Fruit fly (Drosophila melanogaster) whole organism, embryonic: ENCODE measurements around the gene CG43059.
A peak's percentile ranks its signal among the peaks of the same experiment; 100 is the strongest.

Experiments used
- Antp ChIP-seq: fragments of 200-800 bp; sonication (Bioruptor generic); optimal IDR thresholded peaks from 3 replicates; lab custom pipeline; 2016; ENCODE audit warnings: missing biosample characterization, missing genetic modification characterization
- Awh ChIP-seq: fragments of 200-800 bp; sonication (Bioruptor generic); IDR thresholded peaks from 2 replicates; pipeline ENCODE4, ENCODE4 v1.3.6; 2022; ENCODE audit warnings: missing biosample characterization, missing genetic modification characterization
- BtbVII ChIP-seq: fragments of 200-800 bp; sonication (Bioruptor generic); optimal IDR thresholded peaks from 3 replicates; lab custom pipeline; 2017; ENCODE audit warnings: missing biosample characterization, mild to moderate bottlenecking, missing genetic modification characterization
- CG10267 ChIP-seq: fragments of 200-800 bp; sonication (Bioruptor generic); optimal IDR thresholded peaks from 2 replicates; lab custom pipeline; 2018; ENCODE audit warnings: missing biosample characterization, mild to moderate bottlenecking, missing genetic modification characterization, moderate library complexity
- CG1233 ChIP-seq: fragments of 200-800 bp; sonication (Bioruptor generic); optimal IDR thresholded peaks from 4 replicates; lab custom pipeline; 2018; ENCODE audit warnings: missing biosample characterization, mild to moderate bottlenecking, missing genetic modification characterization
- CG12391 ChIP-seq: fragments of 200-800 bp; sonication (Bioruptor generic); optimal IDR thresholded peaks from 3 replicates; lab custom pipeline; 2018; ENCODE audit warnings: missing biosample characterization, mild to moderate bottlenecking, missing genetic modification characterization, moderate library complexity
- CG13287 ChIP-seq: fragments of 200-800 bp; sonication (Bioruptor generic); IDR thresholded peaks from 2 replicates; pipeline ENCODE4 v1.3.6; 2022; ENCODE audit warnings: missing biosample characterization, missing genetic modification characterization; ENCODE audit not compliant: partially characterized antibody
- CG15479 ChIP-seq: fragments of 200-800 bp; sonication (Bioruptor generic); optimal IDR thresholded peaks from 3 replicates; lab custom pipeline; 2019; ENCODE audit warnings: missing biosample characterization, mild to moderate bottlenecking, missing genetic modification characterization, moderate library complexity
- CG16815 ChIP-seq: fragments of 200-800 bp; sonication (Bioruptor generic); optimal IDR thresholded peaks from 3 replicates; lab custom pipeline; 2017; ENCODE audit warnings: missing biosample characterization, mild to moderate bottlenecking, missing genetic modification characterization
- CG17612 ChIP-seq: fragments of 200-800 bp; sonication (Bioruptor generic); IDR thresholded peaks from 2 replicates; pipeline ENCODE4 v1.3.6; 2022; ENCODE audit warnings: missing biosample characterization, missing genetic modification characterization
- CG18599 ChIP-seq: fragments of 200-800 bp; sonication (Bioruptor generic); optimal IDR thresholded peaks from 3 replicates; lab custom pipeline; 2017; ENCODE audit warnings: missing biosample characterization, missing genetic modification characterization, mild to moderate bottlenecking, moderate library complexity, missing genetic modification reagents
- CG2129 ChIP-seq: fragments of 200-800 bp; sonication (Bioruptor generic); IDR thresholded peaks from 2 replicates; pipeline ENCODE4 v1.3.6; 2022; ENCODE audit warnings: missing biosample characterization, missing genetic modification characterization; ENCODE audit not compliant: partially characterized antibody
- CG34376 ChIP-seq: fragments of 200-800 bp; sonication (Bioruptor generic); optimal IDR thresholded peaks from 2 replicates; lab custom pipeline; 2018; ENCODE audit warnings: missing biosample characterization, mild to moderate bottlenecking, missing genetic modification characterization
- CG3847 ChIP-seq: fragments of 200-800 bp; sonication (Bioruptor generic); IDR thresholded peaks from 2 replicates; pipeline ENCODE4 v1.3.6; 2022; ENCODE audit warnings: missing biosample characterization, missing genetic modification characterization
- CG6791 ChIP-seq: fragments of 200-800 bp; sonication (Bioruptor generic); IDR thresholded peaks from 3 replicates; pipeline ENCODE4 v1.3.6; 2022; ENCODE audit warnings: missing biosample characterization, missing genetic modification characterization; ENCODE audit not compliant: partially characterized antibody
- CG7745 ChIP-seq: fragments of 200-800 bp; sonication (Bioruptor generic); optimal IDR thresholded peaks from 2 replicates; lab custom pipeline; 2018; ENCODE audit warnings: missing biosample characterization, mild to moderate bottlenecking, missing genetic modification characterization, moderate library complexity
- CG8944 ChIP-seq: fragments of 200-800 bp; sonication (Bioruptor generic); optimal IDR thresholded peaks from 3 replicates; lab custom pipeline; 2016; ENCODE audit warnings: missing biosample characterization, missing genetic modification characterization
- CG9609 ChIP-seq: fragments of 200-800 bp; sonication (Bioruptor generic); optimal IDR thresholded peaks from 3 replicates; lab custom pipeline; 2016; ENCODE audit warnings: missing biosample characterization, missing genetic modification characterization
- CG9876 ChIP-seq: fragments of 200-800 bp; sonication (Bioruptor generic); optimal IDR thresholded peaks from 2 replicates; lab custom pipeline; 2016; ENCODE audit warnings: missing biosample characterization, missing genetic modification characterization
- Dip2 ChIP-seq: fragments of 200-800 bp; sonication (Bioruptor generic); IDR thresholded peaks from 2 replicates; pipeline ENCODE4 v1.3.6; 2022; ENCODE audit warnings: missing biosample characterization, missing genetic modification characterization
- Elba2 ChIP-seq: fragments of 200-800 bp; sonication (Bioruptor generic); optimal IDR thresholded peaks from 3 replicates; lab custom pipeline; 2016; ENCODE audit warnings: missing biosample characterization, missing genetic modification characterization
- H2.0 ChIP-seq: fragments of 200-800 bp; sonication (Bioruptor generic); IDR thresholded peaks from 2 replicates; pipeline ENCODE4 v1.3.6; 2022; ENCODE audit warnings: missing biosample characterization, missing genetic modification characterization
- Hmr ChIP-seq: fragments of 200-800 bp; sonication (Bioruptor generic); optimal IDR thresholded peaks from 3 replicates; lab custom pipeline; 2017; ENCODE audit warnings: mild to moderate bottlenecking, missing biosample characterization, missing genetic modification reagents, missing genetic modification characterization
- Hr3 ChIP-seq: fragments of 200-800 bp; sonication (Bioruptor generic); optimal IDR thresholded peaks from 3 replicates; lab custom pipeline; 2016; ENCODE audit warnings: missing biosample characterization, missing genetic modification characterization
- Kr ChIP-seq: fragments of 200-800 bp; sonication (Bioruptor generic); optimal IDR thresholded peaks from 2 replicates; lab custom pipeline; 2017; ENCODE audit warnings: missing biosample characterization, mild to moderate bottlenecking, missing genetic modification characterization
- Lhr ChIP-seq: fragments of 200-800 bp; sonication (Bioruptor generic); optimal IDR thresholded peaks from 3 replicates; lab custom pipeline; 2017; ENCODE audit warnings: mild to moderate bottlenecking, missing biosample characterization, missing genetic modification reagents, missing genetic modification characterization
- Myb ChIP-seq: fragments of 200-800 bp; sonication (Bioruptor generic); optimal IDR thresholded peaks from 2 replicates; lab custom pipeline; 2016; ENCODE audit warnings: missing biosample characterization, missing genetic modification characterization
- Ssrp ChIP-seq: fragments of 200-800 bp; sonication (Bioruptor generic); optimal IDR thresholded peaks from 2 replicates; lab custom pipeline; 2018; ENCODE audit warnings: missing biosample characterization, mild to moderate bottlenecking, missing genetic modification characterization, moderate library complexity
- TFAM ChIP-seq: fragments of 200-800 bp; sonication (Bioruptor generic); optimal IDR thresholded peaks from 2 replicates; lab custom pipeline; 2017; ENCODE audit warnings: missing biosample characterization, missing genetic modification characterization, inconsistent platforms
- ato ChIP-seq: fragments of 200-800 bp; sonication (Bioruptor generic); IDR thresholded peaks from 2 replicates; pipeline ENCODE4 v1.3.6; 2022; ENCODE audit warnings: missing biosample characterization, missing genetic modification characterization; ENCODE audit not compliant: partially characterized antibody
- cato ChIP-seq: fragments of 200-800 bp; sonication (Bioruptor generic); optimal IDR thresholded peaks from 2 replicates; lab custom pipeline; 2016; ENCODE audit warnings: missing biosample characterization, missing genetic modification characterization, borderline replicate concordance
- ci ChIP-seq: fragments of 200-800 bp; sonication (Bioruptor generic); IDR thresholded peaks from 3 replicates; pipeline ENCODE4 v1.3.6; 2022; ENCODE audit warnings: missing biosample characterization, missing genetic modification characterization
- cwo ChIP-seq: fragments of 200-800 bp; sonication (Bioruptor generic); optimal IDR thresholded peaks from 3 replicates; lab custom pipeline; 2017; ENCODE audit warnings: missing biosample characterization, missing genetic modification characterization, mild to moderate bottlenecking, moderate library complexity, missing genetic modification reagents
- ems ChIP-seq: fragments of 200-800 bp; sonication (Bioruptor generic); optimal IDR thresholded peaks from 3 replicates; lab custom pipeline; 2016; ENCODE audit warnings: missing biosample characterization, missing genetic modification characterization
- eve ChIP-seq, 2 experiments: fragments of >200 bp; optimal IDR thresholded peaks; 2 replicates each; lab custom pipeline; 2017; ENCODE audit warnings: missing biosample characterization in 2 of 2, missing genetic modification characterization in 2 of 2
- grn ChIP-seq: fragments of 200-800 bp; sonication (Bioruptor generic); optimal IDR thresholded peaks from 3 replicates; lab custom pipeline; 2017; ENCODE audit warnings: missing biosample characterization, missing genetic modification characterization
- ham ChIP-seq: fragments of 200-800 bp; sonication (Bioruptor generic); IDR thresholded peaks from 2 replicates; pipeline ENCODE4 v1.3.6; 2022; ENCODE audit warnings: missing biosample characterization, missing genetic modification characterization
- hbn ChIP-seq: fragments of 200-800 bp; sonication (Bioruptor generic); IDR thresholded peaks from 2 replicates; pipeline ENCODE4 v1.3.6; 2022; ENCODE audit warnings: missing biosample characterization, missing genetic modification characterization; ENCODE audit not compliant: partially characterized antibody
- nerfin-2 ChIP-seq: fragments of 200-800 bp; sonication (Bioruptor generic); IDR thresholded peaks from 2 replicates; pipeline ENCODE4 v1.3.6; 2022; ENCODE audit warnings: missing biosample characterization, missing genetic modification characterization; ENCODE audit not compliant: partially characterized antibody
- otp ChIP-seq: fragments of 200-800 bp; sonication (Bioruptor generic); IDR thresholded peaks from 3 replicates; pipeline ENCODE4, ENCODE4 v1.3.6; 2022; ENCODE audit warnings: missing biosample characterization, missing genetic modification characterization
- pita ChIP-seq: fragments of 200-800 bp; sonication (Bioruptor generic); optimal IDR thresholded peaks from 2 replicates; lab custom pipeline; 2017; ENCODE audit warnings: missing biosample characterization, mild to moderate bottlenecking, missing genetic modification characterization
- pnt ChIP-seq: fragments of 200-800 bp; sonication (Bioruptor generic); optimal IDR thresholded peaks from 3 replicates; lab custom pipeline; 2016; ENCODE audit warnings: missing biosample characterization, missing genetic modification characterization
- row ChIP-seq: fragments of 200-800 bp; sonication (Bioruptor generic); IDR thresholded peaks from 3 replicates; pipeline ENCODE4 v1.3.6; 2022; ENCODE audit warnings: missing biosample characterization, missing genetic modification characterization
- sd ChIP-seq: fragments of 200-800 bp; sonication (Bioruptor generic); optimal IDR thresholded peaks from 3 replicates; lab custom pipeline; 2018; ENCODE audit warnings: missing biosample characterization, mild to moderate bottlenecking, missing genetic modification characterization, moderate library complexity
- sim ChIP-seq: fragments of 200-800 bp; sonication (Bioruptor generic); IDR thresholded peaks from 2 replicates; pipeline ENCODE4 v1.3.6; 2022; ENCODE audit warnings: missing biosample characterization, missing genetic modification characterization
- slbo ChIP-seq: fragments of 200-800 bp; sonication (Bioruptor generic); IDR thresholded peaks from 2 replicates; pipeline ENCODE4 v1.3.6; 2022; ENCODE audit warnings: missing biosample characterization, missing genetic modification characterization
- tll ChIP-seq, 2 experiments: fragments of 200-800 bp in 1 of 2; fragments of >200 bp in 1 of 2; sonication (Bioruptor generic) in 1 of 2; optimal IDR thresholded peaks; 2 replicates each; lab custom pipeline; 2017 to 2019; ENCODE audit warnings: missing biosample characterization in 2 of 2, missing genetic modification characterization in 2 of 2, mild to moderate bottlenecking in 1 of 2, moderate library complexity in 1 of 2
- zf30C ChIP-seq: fragments of 200-800 bp; sonication (Bioruptor generic); optimal IDR thresholded peaks from 3 replicates; lab custom pipeline; 2018; ENCODE audit warnings: missing biosample characterization, mild to moderate bottlenecking, missing genetic modification characterization

CG43059 gene

DNA sequence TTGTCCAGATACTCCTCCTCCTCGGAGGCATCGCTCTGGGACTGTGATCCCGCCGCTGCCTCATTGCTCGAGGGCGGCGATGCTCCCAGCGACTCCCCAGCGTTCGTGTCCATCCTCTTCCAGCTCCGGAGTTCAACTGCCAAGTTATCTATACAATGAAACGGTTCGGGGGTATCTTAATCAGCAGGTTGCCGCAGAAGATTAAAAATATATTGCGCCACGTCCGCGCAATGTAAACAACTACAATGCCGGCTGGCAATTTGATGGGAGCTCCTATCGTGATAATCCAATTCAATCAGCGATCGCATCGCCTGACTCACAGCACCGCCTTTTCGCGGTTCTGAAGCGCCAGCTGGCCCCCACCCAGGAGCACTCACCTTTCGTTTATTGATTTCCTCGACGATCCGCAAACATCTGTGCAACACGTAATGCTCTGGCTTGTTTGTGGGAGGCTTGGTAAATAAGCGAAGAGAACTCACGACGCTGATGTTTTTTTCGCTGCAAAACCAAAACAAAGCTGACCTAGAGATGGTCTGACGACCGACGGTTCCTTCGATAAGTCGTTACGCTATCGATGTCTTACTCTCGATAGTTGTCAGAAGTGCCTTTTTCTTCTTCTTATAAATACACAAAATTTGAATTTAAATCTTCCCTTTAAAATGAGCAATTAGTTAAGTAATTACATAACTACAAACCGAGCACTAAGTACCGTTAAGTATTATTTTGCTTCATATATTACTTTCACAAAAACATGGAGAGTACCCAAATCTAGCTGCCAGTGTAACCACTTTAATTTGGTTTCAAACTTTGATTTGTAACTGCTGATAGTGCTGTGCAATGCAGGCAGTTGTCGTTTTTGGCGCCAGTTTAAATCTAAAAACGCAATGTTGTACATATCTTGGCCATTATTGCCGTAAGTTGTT lies 29.2 kb downstream of the CG43059 start, which contains the start of gene cert (continued):
- TF ChIP-seq Kr (GFP tag; lab: Kevin White, UChicago) (no peak), Hr3 (peak; percentile 21), CG34376 (GFP tag; lab: Kevin White, UChicago) (peak; percentile 33), ems (no peak), slbo (peak; percentile 54; the same call in 1 of the 2 replicates), CG13287 (peak; percentile 94), CG16815 (no peak), otp (GFP tag; lab: Robert Waterston, UW) (no peak), BtbVII (GFP tag; lab: Kevin White, UChicago) (no peak), eve (GFP tag; optimal IDR thresholded peaks at IDR 0.05; lab: Kevin White, UChicago) (no peak), CG10267 (tag; lab: Kevin White, UChicago) (peak; percentile 92), Lhr (GFP tag; lab: Kevin White, UChicago) (peak; percentile 37), Ssrp (no peak), sim (GFP tag; lab: Robert Waterston, UW) (no peak), H2.0 (no peak), CG15479 (GFP tag; lab: Kevin White, UChicago) (no peak), Dip2 (no peak), CG7745 (tag; lab: Kevin White, UChicago) (no peak), CG18599 (GFP tag; lab: Kevin White, UChicago) (no peak), Antp (GFP tag; lab: Kevin White, UChicago) (no peak), cwo (peak; percentile 7), zf30C (GFP tag; lab: Kevin White, UChicago) (no peak), pita (GFP tag; lab: Kevin White, UChicago) (no peak), CG9609 (GFP tag; lab: Kevin White, UChicago) (no peak), CG6791 (GFP tag; lab: Robert Waterston, UW) (peak; percentile 89), Myb (GFP tag; lab: Kevin White, UChicago) (peak; percentile 96), nerfin-2 (GFP tag; lab: Robert Waterston, UW) (peak; percentile 86), ato (GFP tag; lab: Robert Waterston, UW) (peak; percentile 86), pnt (GFP tag; lab: Kevin White, UChicago) (no peak), ham (GFP tag; lab: Robert Waterston, UW) (no peak), CG3847 (peak; percentile 49), CG8944 (no peak), tll (GFP tag; optimal IDR thresholded peaks at IDR 0.05; lab: Kevin White, UChicago) (peak; percentile 22 to 64), CG17612 (no peak), CG1233 (no peak), ci (no peak), cato (GFP tag; lab: Kevin White, UChicago) (no peak), Awh (GFP tag; lab: Robert Waterston, UW) (0 out of 2 replicates have a peak, but pooled peaks have one; percentile 25), grn (GFP tag; lab: Kevin White, UChicago) (peak; percentile 97), Hmr (GFP tag; lab: Kevin White, UChicago) (peak; percentile 19), hbn (GFP tag; lab: Robert Waterston, UW) (peak; percentile 86), TFAM (GFP tag; lab: Kevin White, UChicago) (no peak), Elba2 (GFP tag; lab: Kevin White, UChicago) (no peak), row (peak; percentile 53), CG2129 (GFP tag; lab: Robert Waterston, UW) (peak; percentile 76), CG12391 (tag; lab: Kevin White, UChicago) (peak; percentile 36), CG9876 (no peak), sd (no peak)
